Fruit fly (Drosophila melanogaster): Measurements from ENCODE around the gene Tsp86D.
A peak's percentile ranks its signal among the peaks of the same experiment; 100 is the strongest.

The Tsp86D gene

dm6 chr3R:10849515-10849973 lies 19.0 kb upstream of the Tsp86D start, which contains the start of gene CG42394 (continued):
- TF ChIP-seq stc (GFP tag; IDR thresholded peaks at IDR 0.05) (peak; percentile 95), nau (GFP tag; optimal IDR thresholded peaks at IDR 0.05) (no peak), amos (GFP tag; IDR thresholded peaks at IDR 0.05; ENCODE audit: partially characterized antibody) (peak; percentile 22; the same call in 1 of the 2 replicates), CG14710 (tag; optimal IDR thresholded peaks at IDR 0.05) (peak; percentile 97), fd102C (GFP tag; optimal IDR thresholded peaks at IDR 0.05) (peak; percentile 63), pum (GFP tag; optimal IDR thresholded peaks at IDR 0.05) (peak; percentile 64), gce (GFP tag; IDR thresholded peaks at IDR 0.05) (peak; percentile 90), crc (GFP tag; optimal IDR thresholded peaks at IDR 0.05) (peak; percentile 54), croc (GFP tag; conservative IDR thresholded peaks at IDR 0.05) (peak; percentile 92), ranshi (GFP tag; IDR thresholded peaks at IDR 0.05) (peak; percentile 96), ase (GFP tag; IDR thresholded peaks at IDR 0.05) (peak; percentile 91), ssp (GFP tag; IDR thresholded peaks at IDR 0.05) (peak; percentile 78), CoRest (tag; optimal IDR thresholded peaks at IDR 0.05) (peak; percentile 96), Ets97D (GFP tag; optimal IDR thresholded peaks at IDR 0.05) (peak; percentile 40), CG18011 (GFP tag; optimal IDR thresholded peaks at IDR 0.05) (no peak), sob (GFP tag; IDR thresholded peaks at IDR 0.05) (peak; percentile 95), ftz-f1 (GFP tag; optimal IDR thresholded peaks at IDR 0.05) (no peak), CG4820 (GFP tag; optimal IDR thresholded peaks at IDR 0.05) (peak; percentile 93), CG8388 (GFP tag; optimal IDR thresholded peaks at IDR 0.05) (peak; percentile 91), CG7928 (GFP tag; optimal IDR thresholded peaks at IDR 0.05) (peak; percentile 73), Dref (GFP tag; IDR thresholded peaks at IDR 0.05) (no peak), h (optimal IDR thresholded peaks at IDR 0.05) (no peak), trem (tag; optimal IDR thresholded peaks at IDR 0.05) (peak; percentile 95), CG11398 (GFP tag; optimal IDR thresholded peaks at IDR 0.05) (peak; percentile 55), CG34224 (GFP tag; IDR thresholded peaks at IDR 0.05; ENCODE audit: partially characterized antibody) (no peak), tap (tag; optimal IDR thresholded peaks at IDR 0.05) (peak; percentile 90), fd3F (GFP tag; optimal IDR thresholded peaks at IDR 0.05) (peak; percentile 90), MESR4 (GFP tag; optimal IDR thresholded peaks at IDR 0.05) (peak; percentile 25), Mrtf (GFP tag; IDR thresholded peaks at IDR 0.05) (peak; percentile 87), Ada2b (GFP tag; IDR thresholded peaks at IDR 0.05) (peak; percentile 95), gcm (GFP tag; optimal IDR thresholded peaks at IDR 0.05) (peak; percentile 94), CG12942 (GFP tag; optimal IDR thresholded peaks at IDR 0.05) (peak; percentile 87), crol (GFP tag; IDR thresholded peaks at IDR 0.05) (peak; percentile 40; the same call in 1 of the 2 replicates), CG15601 (tag; optimal IDR thresholded peaks at IDR 0.05) (peak; percentile 93), CG11085 (GFP tag; IDR thresholded peaks at IDR 0.05) (peak; percentile 74), bsh (GFP tag; optimal IDR thresholded peaks at IDR 0.05) (peak; percentile 93 to 95), repo (GFP tag; optimal IDR thresholded peaks at IDR 0.05) (peak; percentile 39), Ptx1 (GFP tag; IDR thresholded peaks at IDR 0.05) (peak; percentile 94), NfI (GFP tag; optimal IDR thresholded peaks at IDR 0.05) (peak; percentile 94), CG10209 (GFP tag; optimal IDR thresholded peaks at IDR 0.05) (peak; percentile 95), exex (tag; optimal IDR thresholded peaks at IDR 0.05) (peak; percentile 78), usp (GFP tag; optimal IDR thresholded peaks at IDR 0.05) (no peak), wor (GFP tag; IDR thresholded peaks at IDR 0.05) (peak; percentile 89), seq (GFP tag; IDR thresholded peaks at IDR 0.05) (peak; percentile 93), CG32772 (GFP tag; IDR thresholded peaks at IDR 0.05) (peak; percentile 89), chif (GFP tag; optimal IDR thresholded peaks at IDR 0.05) (peak; percentile 56 to 75), CG12744 (GFP tag; optimal IDR thresholded peaks at IDR 0.05) (peak; percentile 43), lbe (GFP tag; optimal IDR thresholded peaks at IDR 0.05) (peak; percentile 91), Hr3 (GFP tag; optimal IDR thresholded peaks at IDR 0.05) (peak; percentile 87), bigmax (GFP tag; optimal IDR thresholded peaks at IDR 0.05) (peak; percentile 48), unpg (GFP tag; optimal IDR thresholded peaks at IDR 0.05) (peak; percentile 95), br (optimal IDR thresholded peaks at IDR 0.05) (no peak)

All from whole organism, embryonic.